Worm (Caenorhabditis elegans) whole organism, L4/young adult: Measurements from ENCODE around the gene F54D5.4.

Experiments used
- dao-5 ChIP-seq: sonication (generic microtip); optimal IDR thresholded peaks from 2 replicates; lab custom pipeline; 2016; ENCODE audit warnings: missing genotype, missing genetic modification characterization, moderate library complexity, missing compliant biosample characterization
- him-1 ChIP-seq: sonication (generic microtip); optimal IDR thresholded peaks from 2 replicates; lab custom pipeline; 2016; ENCODE audit warnings: missing genotype, missing genetic modification reagents, missing genetic modification characterization, missing compliant biosample characterization

ce11 chrII:11564127-11564526 lies 5.5 kb upstream of the F54D5.4 start, which contains the start of gene F54D5.15:
- TF ChIP-seq him-1 (tag; lab: Kevin White, UChicago) = no peak
- no peak for TF ChIP-seq dao-5 (tag; lab: Kevin White, UChicago)
